Worm (Caenorhabditis elegans) whole organism, L3 larva: ENCODE measurements around the gene T25D3.4.
"Not testable (repeated sequence)": the region's sequence is repeated elsewhere in the genome, so short reads cannot be mapped to it uniquely, and the experiment has no call there.

ENCODE experiments used
- ama-1 ChIP-seq: fragments of 150-350 bp; optimal IDR thresholded peaks from 2 replicates; lab custom pipeline; 2018
- pqm-1 ChIP-seq: fragments of 150-350 bp; optimal IDR thresholded peaks from 2 replicates; lab custom pipeline; 2017; ENCODE audit warnings: missing biosample characterization, missing genetic modification characterization, inconsistent platforms
- skn-1 ChIP-seq: fragments of 150-350 bp; optimal IDR thresholded peaks from 2 replicates; lab custom pipeline; 2014; ENCODE audit warnings: missing biosample characterization, missing genetic modification characterization
- unc-39 ChIP-seq: sonication (generic microtip); optimal IDR thresholded peaks from 4 replicates; lab custom pipeline; 2017; ENCODE audit warnings: missing biosample characterization, missing genetic modification characterization

ce11 chrII:98894-99293, 48.1 kb upstream of the T25D3.4 start, which contains the start of gene C50D2.10:
- TF ChIP-seq ama-1 (lab: Kevin White, UChicago); pqm-1; unc-39; skn-1 (tag; lab: Kevin White, UChicago): not testable (repeated sequence)
